Worm (Caenorhabditis elegans) whole organism, late embryonic: Measurements from ENCODE around the gene C17C3.6.

Experiments used
- T23F11.4 ChIP-seq: fragments of 200-800 bp; sonication (Bioruptor generic); optimal IDR thresholded peaks from 2 replicates; lab custom pipeline; 2018; ENCODE audit warnings: mild to moderate bottlenecking, missing genetic modification characterization, missing compliant biosample characterization
- ama-1 ChIP-seq: fragments of 150-350 bp; optimal IDR thresholded peaks from 2 replicates; lab custom pipeline; 2014
- ceh-45 ChIP-seq: fragments of 200-800 bp; sonication (Bioruptor generic); IDR thresholded peaks from 2 replicates; pipeline ENCODE4 v1.3.6; 2022; ENCODE audit warnings: missing genetic modification reagents, missing genetic modification characterization, missing compliant biosample characterization
- che-1 ChIP-seq: sonication (generic microtip); optimal IDR thresholded peaks from 2 replicates; lab custom pipeline; 2016; ENCODE audit warnings: mild to moderate bottlenecking, missing genetic modification characterization, missing compliant biosample characterization
- gmeb-2 ChIP-seq: sonication (generic microtip); optimal IDR thresholded peaks from 2 replicates; lab custom pipeline; 2016; ENCODE audit warnings: missing genetic modification characterization, inconsistent platforms, missing compliant biosample characterization
- lin-11 ChIP-seq: fragments of 200-800 bp; sonication (Bioruptor generic); optimal IDR thresholded peaks from 2 replicates; lab custom pipeline; 2018; ENCODE audit warnings: mild to moderate bottlenecking, missing genetic modification characterization, missing compliant biosample characterization
- pha-4 ChIP-seq: fragments of 150-350 bp; optimal IDR thresholded peaks from 2 replicates; lab custom pipeline; 2018; ENCODE audit warnings: missing biosample characterization, missing genetic modification reagents, missing genetic modification characterization
- unc-42 ChIP-seq: sonication (generic microtip); optimal IDR thresholded peaks from 2 replicates; lab custom pipeline; 2016; ENCODE audit warnings: missing genotype, missing genetic modification characterization, missing compliant biosample characterization
- unc-55 ChIP-seq: sonication (generic microtip); optimal IDR thresholded peaks from 2 replicates; lab custom pipeline; 2017; ENCODE audit warnings: missing biosample characterization, missing genetic modification reagents, missing genetic modification characterization

- TF ChIP-seq pha-4 (tag; lab: Kevin White, UChicago) (no peak), unc-55 (GFP tag; lab: Kevin White, UChicago) (no peak), che-1 (tag; lab: Kevin White, UChicago) (no peak), lin-11 (tag; lab: Kevin White, UChicago) (no peak), ceh-45 (GFP tag; lab: Robert Waterston, UW) (no peak), ama-1 (lab: Kevin White, UChicago) (no peak), unc-42 (tag; lab: Kevin White, UChicago) (peak; percentile 64), T23F11.4 (GFP tag; lab: Kevin White, UChicago) (no peak), gmeb-2 (no peak)
Observed at ce11 chrII:5594210-5594764, 44.4 kb downstream of the C17C3.6 start, which contains the start of gene ttc-4.
